Fruit fly (Drosophila melanogaster): ENCODE measurements around the gene CG7091.
A peak's percentile ranks its signal among the peaks of the same experiment; 100 is the strongest.

CG7091 gene

dm6 chr3R:12982167-12982981 is 4.6 kb downstream of the CG7091 start (continued):
- TF ChIP-seq stwl (tag; optimal IDR thresholded peaks at IDR 0.05) (peak; percentile 44), Deaf1 (tag; optimal IDR thresholded peaks at IDR 0.05) (peak; percentile 40), Doc2 (GFP tag; IDR thresholded peaks at IDR 0.05) (no peak), NfI (GFP tag; optimal IDR thresholded peaks at IDR 0.05) (peak; percentile 77), Asciz (GFP tag; optimal IDR thresholded peaks at IDR 0.05) (peak; percentile 42), trh (GFP tag; optimal IDR thresholded peaks at IDR 0.05) (no peak), lilli (GFP tag; optimal IDR thresholded peaks at IDR 0.05) (peak; percentile 63), CG30403 (GFP tag; optimal IDR thresholded peaks at IDR 0.05) (peak; percentile 64), rib (GFP tag; IDR thresholded peaks at IDR 0.05) (peak; percentile 43; the same call in 1 of the 2 replicates), tx (GFP tag; optimal IDR thresholded peaks at IDR 0.05) (no peak), CG34422 (GFP tag; IDR thresholded peaks at IDR 0.05) (0 out of 3 replicates have a peak, but pooled peaks have one; percentile 25), caup (GFP tag; optimal IDR thresholded peaks at IDR 0.05; ENCODE audit: severe bottlenecking) (peak; percentile 78), nmo (GFP tag; optimal IDR thresholded peaks at IDR 0.05) (peak; percentile 34), Xrp1 (GFP tag; IDR thresholded peaks at IDR 0.05) (peak; percentile 58; the same call in 1 of the 2 replicates), NC2β (GFP tag; optimal IDR thresholded peaks at IDR 0.05) (peak; percentile 1), salm (tag; optimal IDR thresholded peaks at IDR 0.05) (no peak), ap (GFP tag; IDR thresholded peaks at IDR 0.05) (no peak), CG2129 (GFP tag; IDR thresholded peaks at IDR 0.05; ENCODE audit: partially characterized antibody) (no peak), CG10565 (GFP tag; optimal IDR thresholded peaks at IDR 0.05) (peak; percentile 16), CG32767 (GFP tag; IDR thresholded peaks at IDR 0.05) (peak; percentile 39; the same call in 1 of the 2 replicates), Rx (GFP tag; IDR thresholded peaks at IDR 0.05) (peak; percentile 40; the same call in 1 of the 2 replicates), CG7928 (GFP tag; optimal IDR thresholded peaks at IDR 0.05) (peak; percentile 20), Hr78 (GFP tag; optimal IDR thresholded peaks at IDR 0.05) (no peak), Elba2 (GFP tag; optimal IDR thresholded peaks at IDR 0.05) (no peak), CG4360 (GFP tag; IDR thresholded peaks at IDR 0.05) (no peak), CG31224 (GFP tag; IDR thresholded peaks at IDR 0.05) (peak; percentile 63), CG4328 (GFP tag; optimal IDR thresholded peaks at IDR 0.05) (peak; percentile 58), lov (optimal IDR thresholded peaks at IDR 0.05) (no peak), lov (GFP tag; IDR thresholded peaks at IDR 0.05) (no peak), CG13775 (GFP tag; optimal IDR thresholded peaks at IDR 0.05) (peak; percentile 77), slbo (GFP tag; IDR thresholded peaks at IDR 0.05) (peak; percentile 73), bab2 (GFP tag; optimal IDR thresholded peaks at IDR 0.05) (no peak), wor (GFP tag; IDR thresholded peaks at IDR 0.05) (peak; percentile 41), ems (GFP tag; optimal IDR thresholded peaks at IDR 0.05) (no peak), sens-2 (GFP tag; IDR thresholded peaks at IDR 0.05) (0 out of 2 replicates have a peak, but pooled peaks have one; percentile 7), Camta (GFP tag; optimal IDR thresholded peaks at IDR 0.05) (peak; percentile 35), p53 (GFP tag; optimal IDR thresholded peaks at IDR 0.05) (no peak), CG12299 (tag; optimal IDR thresholded peaks at IDR 0.05) (peak; percentile 14), CG4617 (GFP tag; optimal IDR thresholded peaks at IDR 0.05; ENCODE audit: borderline replicate concordance) (no peak), CG34376 (GFP tag; optimal IDR thresholded peaks at IDR 0.05) (peak; percentile 86), kay (GFP tag; optimal IDR thresholded peaks at IDR 0.05) (peak; percentile 25), CG32532 (GFP tag; IDR thresholded peaks at IDR 0.05) (peak; percentile 79), CG8765 (GFP tag; IDR thresholded peaks at IDR 0.05) (no peak), Hand (GFP tag; optimal IDR thresholded peaks at IDR 0.05) (peak; percentile 63), Dad (GFP tag; optimal IDR thresholded peaks at IDR 0.05) (no peak), CG6254 (GFP tag; optimal IDR thresholded peaks at IDR 0.05) (peak; percentile 50), Hr51 (GFP tag; optimal IDR thresholded peaks at IDR 0.05) (peak in 1 of 2 experiments; percentile 83), sqz (GFP tag; optimal IDR thresholded peaks at IDR 0.05) (peak; percentile 3), klu (GFP tag; IDR thresholded peaks at IDR 0.05) (peak; percentile 43; the same call in 1 of the 2 replicates)
